Worm (Caenorhabditis elegans) whole organism, midembryonic: Measurements from ENCODE around the gene F23H11.5.

Experiments
- T22C8.4 ChIP-seq: fragments of 200-800 bp; sonication (Bioruptor generic); IDR thresholded peaks from 2 replicates; pipeline ENCODE4 v1.3.6; 2022; ENCODE audit warnings: missing genetic modification characterization, missing compliant biosample characterization
- klf-2 ChIP-seq: fragments of 200-800 bp; sonication (Bioruptor generic); conservative IDR thresholded peaks from 2 replicates; pipeline ENCODE4 v1.3.6; 2022; ENCODE audit warnings: missing genetic modification reagents, missing genetic modification characterization, missing compliant biosample characterization
- med-1 ChIP-seq: sonication (generic microtip); optimal IDR thresholded peaks from 2 replicates; lab custom pipeline; 2017; ENCODE audit warnings: missing genetic modification characterization, mild to moderate bottlenecking, missing compliant biosample characterization, antibody characterized with exemption, missing genetic modification reagents; ENCODE audit not compliant: insufficient read depth
- ztf-29 ChIP-seq: fragments of 200-800 bp; sonication (Bioruptor generic); IDR thresholded peaks from 2 replicates; pipeline ENCODE4 v1.3.6; 2022; ENCODE audit warnings: missing genetic modification reagents, missing genetic modification characterization, missing compliant biosample characterization

ce11 chrIII:900134-900533, 10.3 kb downstream of the F23H11.5 start:
- TF ChIP-seq ztf-29 (GFP tag; lab: Robert Waterston, UW) (no peak), med-1 (no peak), T22C8.4 (no peak), klf-2 (GFP tag; lab: Robert Waterston, UW) (no peak)
